Worm (Caenorhabditis elegans): Measurements from ENCODE around the gene T01B7.5.

The T01B7.5 gene

ce11 chrII:8761739-8762138 lies 45.1 kb downstream of the T01B7.5 start:
- TF ChIP-seq med-1 (GFP tag; optimal IDR thresholded peaks at IDR 0.05; ENCODE audit: insufficient read depth) (no peak), tab-1 (GFP tag; IDR thresholded peaks at IDR 0.05) (no peak), klf-2 (GFP tag; conservative IDR thresholded peaks at IDR 0.05) (no peak), ztf-23 (GFP tag; IDR thresholded peaks at IDR 0.05) (no peak), ztf-29 (GFP tag; IDR thresholded peaks at IDR 0.05) (no peak)

- TF ChIP-seq tab-1 (GFP tag; IDR thresholded peaks at IDR 0.05) (no peak), flt-1 (GFP tag; IDR thresholded peaks at IDR 0.05) (no peak), ztf-29 (GFP tag; IDR thresholded peaks at IDR 0.05) (no peak), med-1 (GFP tag; optimal IDR thresholded peaks at IDR 0.05; ENCODE audit: insufficient read depth) (no peak), ztf-23 (GFP tag; IDR thresholded peaks at IDR 0.05) (no peak), T22C8.4 (GFP tag; IDR thresholded peaks at IDR 0.05) (no peak), ref-1 (GFP tag; conservative IDR thresholded peaks at IDR 0.05) (no peak), klf-2 (GFP tag; conservative IDR thresholded peaks at IDR 0.05) (no peak), cog-1 (tag; optimal IDR thresholded peaks at IDR 0.05) (no peak)
Observed at ce11 chrII:8763367-8763766, 46.7 kb downstream of the T01B7.5 start.

ce11 chrII:8764332-8764731 lies 47.7 kb downstream of the T01B7.5 start:
- TF ChIP-seq ref-1 (GFP tag; conservative IDR thresholded peaks at IDR 0.05) (no peak), med-1 (GFP tag; optimal IDR thresholded peaks at IDR 0.05; ENCODE audit: insufficient read depth) (no peak), cog-1 (tag; optimal IDR thresholded peaks at IDR 0.05) (no peak), tab-1 (GFP tag; IDR thresholded peaks at IDR 0.05) (no peak), ztf-29 (GFP tag; IDR thresholded peaks at IDR 0.05) (no peak), ztf-23 (GFP tag; IDR thresholded peaks at IDR 0.05) (no peak), T22C8.4 (GFP tag; IDR thresholded peaks at IDR 0.05) (no peak), klf-2 (GFP tag; conservative IDR thresholded peaks at IDR 0.05) (no peak), flt-1 (GFP tag; IDR thresholded peaks at IDR 0.05) (no peak)

ce11 chrII:8765131-8765530 lies 48.5 kb downstream of the T01B7.5 start:
- TF ChIP-seq tab-1 (GFP tag; IDR thresholded peaks at IDR 0.05) = no peak
- no peak for TF ChIP-seq ztf-23 (GFP tag; IDR thresholded peaks at IDR 0.05)
- no peak for TF ChIP-seq cog-1 (tag; optimal IDR thresholded peaks at IDR 0.05)
- no peak for TF ChIP-seq ztf-29 (GFP tag; IDR thresholded peaks at IDR 0.05)
- TF ChIP-seq ref-1 (GFP tag; conservative IDR thresholded peaks at IDR 0.05) = no peak
- TF ChIP-seq flt-1 (GFP tag; IDR thresholded peaks at IDR 0.05) = no peak
- no peak for TF ChIP-seq klf-2 (GFP tag; conservative IDR thresholded peaks at IDR 0.05)

ce11 chrII:8766475-8766874 lies 49.8 kb downstream of the T01B7.5 start, which contains the start of the genes nsph-1.1 and K08F8.15:
Gene nsph-1.1, plus strand, starts transcription at chrII:8766775.
Gene K08F8.15, plus strand, starts transcription at chrII:8766809.
- TF ChIP-seq klf-2 (GFP tag; conservative IDR thresholded peaks at IDR 0.05) = no peak

- TF ChIP-seq ref-1 (GFP tag; conservative IDR thresholded peaks at IDR 0.05) = no peak
- no peak for TF ChIP-seq cog-1 (tag; optimal IDR thresholded peaks at IDR 0.05)
- no peak for TF ChIP-seq flt-1 (GFP tag; IDR thresholded peaks at IDR 0.05)
- TF ChIP-seq ztf-29 (GFP tag; IDR thresholded peaks at IDR 0.05) = no peak
- TF ChIP-seq T22C8.4 (GFP tag; IDR thresholded peaks at IDR 0.05) = no peak
Observed at ce11 chrII:8766897-8767296, 50.3 kb downstream of the T01B7.5 start, which contains the start of gene pah-1. Gene pah-1, minus strand, starts transcription at chrII:8766997.

ce11 chrII:8769375-8769774 lies 52.7 kb downstream of the T01B7.5 start:
- TF ChIP-seq T22C8.4 (GFP tag; IDR thresholded peaks at IDR 0.05) = no peak
- no peak for TF ChIP-seq ztf-29 (GFP tag; IDR thresholded peaks at IDR 0.05)
- TF ChIP-seq tab-1 (GFP tag; IDR thresholded peaks at IDR 0.05) = no peak
- 0 out of 2 replicates have a peak, but pooled peaks have one; percentile 40 for TF ChIP-seq ztf-23 (GFP tag; IDR thresholded peaks at IDR 0.05)
- no peak for TF ChIP-seq flt-1 (GFP tag; IDR thresholded peaks at IDR 0.05)

ce11 chrII:8770675-8771074 lies 54.0 kb downstream of the T01B7.5 start, which contains the start of gene let-19:
Gene let-19, plus strand, starts transcription at chrII:8770975.
- TF ChIP-seq med-1 (GFP tag; optimal IDR thresholded peaks at IDR 0.05; ENCODE audit: insufficient read depth) (no peak), cog-1 (tag; optimal IDR thresholded peaks at IDR 0.05) (no peak), ztf-23 (GFP tag; IDR thresholded peaks at IDR 0.05) (no peak), klf-2 (GFP tag; conservative IDR thresholded peaks at IDR 0.05) (no peak), ref-1 (GFP tag; conservative IDR thresholded peaks at IDR 0.05) (no peak), flt-1 (GFP tag; IDR thresholded peaks at IDR 0.05) (no peak), tab-1 (GFP tag; IDR thresholded peaks at IDR 0.05) (no peak), ztf-29 (GFP tag; IDR thresholded peaks at IDR 0.05) (no peak), T22C8.4 (GFP tag; IDR thresholded peaks at IDR 0.05) (no peak)
